Worm (Caenorhabditis elegans) whole organism, L1 larva: ENCODE results near the gene ads-1.

Experiments
- C04F5.9 ChIP-seq: sonication (generic microtip); optimal IDR thresholded peaks from 2 replicates; lab custom pipeline; 2016; ENCODE audit warnings: missing genetic modification characterization, missing compliant biosample characterization
- F16B12.6 ChIP-seq: fragments of 150-350 bp; optimal IDR thresholded peaks from 2 replicates; lab custom pipeline; 2014; ENCODE audit warnings: missing biosample characterization, missing genetic modification characterization
- alr-1 ChIP-seq: fragments of 200-800 bp; sonication (Bioruptor generic); optimal IDR thresholded peaks from 2 replicates; lab custom pipeline; 2018; ENCODE audit warnings: borderline replicate concordance, mild to moderate bottlenecking, missing genetic modification characterization, missing compliant biosample characterization
- ceh-63 ChIP-seq: fragments of 200-800 bp; sonication (Bioruptor generic); optimal IDR thresholded peaks from 2 replicates; lab custom pipeline; 2018; ENCODE audit warnings: mild to moderate bottlenecking, missing genetic modification characterization, missing compliant biosample characterization
- ceh-8 ChIP-seq: fragments of 200-800 bp; sonication (Bioruptor generic); optimal IDR thresholded peaks from 2 replicates; lab custom pipeline; 2018; ENCODE audit warnings: mild to moderate bottlenecking, missing genetic modification characterization, moderate library complexity, missing compliant biosample characterization
- ces-1 ChIP-seq: fragments of 150-350 bp; optimal IDR thresholded peaks from 2 replicates; lab custom pipeline; 2014; ENCODE audit warnings: missing biosample characterization, missing genetic modification reagents, missing genetic modification characterization
- dpl-1 ChIP-seq, 3 experiments: fragments of 150-350 bp in 2 of 3; sonication (generic microtip) in 1 of 3; optimal IDR thresholded peaks; 2 replicates each; lab custom pipeline; 2014 to 2017; ENCODE audit warnings: missing biosample characterization in 3 of 3, missing genetic modification characterization in 3 of 3, missing genetic modification reagents in 3 of 3
- efl-1 ChIP-seq, 4 experiments: fragments of 150-350 bp; optimal IDR thresholded peaks in 3 of 4; peaks in 1 of 4; 1 replicate in 1 of 4; 2 replicates in 3 of 4; lab custom pipeline; 2014; ENCODE audit warnings: missing biosample characterization in 2 of 4, missing genetic modification characterization in 2 of 4, missing genetic modification reagents in 2 of 4
- egl-13 ChIP-seq: sonication (generic microtip); optimal IDR thresholded peaks from 2 replicates; lab custom pipeline; 2016; ENCODE audit warnings: missing genotype, missing genetic modification reagents, missing genetic modification characterization, missing compliant biosample characterization
- elt-2 ChIP-seq: sonication (generic microtip); optimal IDR thresholded peaks from 2 replicates; lab custom pipeline; 2016; ENCODE audit warnings: missing genetic modification characterization, mild to moderate bottlenecking, inconsistent platforms, missing compliant biosample characterization, missing genetic modification reagents
- grh-1 ChIP-seq: fragments of 200-800 bp; sonication (Bioruptor generic); IDR thresholded peaks from 2 replicates; pipeline ENCODE4 v1.3.6; 2022; ENCODE audit warnings: missing genetic modification reagents, missing genetic modification characterization, missing compliant biosample characterization
- hlh-17 ChIP-seq: fragments of 200-800 bp; sonication (Bioruptor generic); optimal IDR thresholded peaks from 2 replicates; lab custom pipeline; 2018; ENCODE audit warnings: missing genetic modification characterization, mild to moderate bottlenecking, missing compliant biosample characterization, moderate library complexity, borderline replicate concordance
- hlh-4 ChIP-seq: sonication (generic microtip); optimal IDR thresholded peaks from 2 replicates; lab custom pipeline; 2016; ENCODE audit warnings: mild to moderate bottlenecking, missing genetic modification characterization, missing compliant biosample characterization
- hpl-2 ChIP-seq: fragments of 150-350 bp; optimal IDR thresholded peaks from 2 replicates; lab custom pipeline; 2014; ENCODE audit warnings: missing biosample characterization, missing genetic modification reagents, missing genetic modification characterization
- isw-1 ChIP-seq: fragments of 200-800 bp; sonication (Bioruptor generic); IDR thresholded peaks from 2 replicates; pipeline ENCODE4 v1.3.6; 2022; ENCODE audit warnings: missing genetic modification characterization, missing compliant biosample characterization
- jun-1 ChIP-seq: fragments of 150-350 bp; optimal IDR thresholded peaks from 2 replicates; lab custom pipeline; 2014; ENCODE audit warnings: missing biosample characterization, missing genetic modification reagents, missing genetic modification characterization
- lin-14 ChIP-seq: fragments of 200-800 bp; sonication (Bioruptor generic); optimal IDR thresholded peaks from 2 replicates; lab custom pipeline; 2018; ENCODE audit warnings: mild to moderate bottlenecking, missing genetic modification characterization, moderate library complexity, missing compliant biosample characterization
- lin-15B ChIP-seq: fragments of 150-350 bp; sonication (generic microtip); optimal IDR thresholded peaks from 3 replicates; lab custom pipeline; 2014; ENCODE audit warnings: missing biosample characterization, missing genetic modification characterization
- lin-35 ChIP-seq, 2 experiments: fragments of 150-350 bp; optimal IDR thresholded peaks; 2 replicates each; lab custom pipeline; 2014; ENCODE audit warnings: missing biosample characterization in 2 of 2, missing genetic modification characterization in 2 of 2, missing genetic modification reagents in 2 of 2
- mab-9 ChIP-seq: fragments of 200-800 bp; sonication (Bioruptor generic); IDR thresholded peaks from 2 replicates; pipeline ENCODE4 v1.3.6; 2022; ENCODE audit warnings: missing genetic modification reagents, missing genetic modification characterization, missing compliant biosample characterization
- mdl-1 ChIP-seq, 2 experiments: fragments of 150-350 bp; optimal IDR thresholded peaks; 2 replicates each; lab custom pipeline; 2014 to 2017; ENCODE audit warnings: missing biosample characterization in 2 of 2, missing genetic modification characterization in 2 of 2, inconsistent platforms in 1 of 2
- mep-1 ChIP-seq: fragments of 150-350 bp; optimal IDR thresholded peaks from 2 replicates; lab custom pipeline; 2014; ENCODE audit warnings: missing biosample characterization, missing genetic modification characterization
- nhr-12 ChIP-seq: sonication (generic microtip); optimal IDR thresholded peaks from 2 replicates; lab custom pipeline; 2017; ENCODE audit warnings: missing biosample characterization, missing genetic modification characterization
- nhr-19 ChIP-seq: fragments of 200-800 bp; sonication (Bioruptor generic); conservative IDR thresholded peaks from 2 replicates; pipeline ENCODE4 v1.3.6; 2022; ENCODE audit warnings: missing genetic modification characterization, missing compliant biosample characterization
- nhr-28 ChIP-seq: fragments of 150-350 bp; optimal IDR thresholded peaks from 2 replicates; lab custom pipeline; 2014; ENCODE audit warnings: missing biosample characterization, missing genetic modification characterization
- nhr-76 ChIP-seq: sonication (generic microtip); optimal IDR thresholded peaks from 2 replicates; lab custom pipeline; 2017; ENCODE audit warnings: missing biosample characterization, missing genetic modification characterization
- nhr-84 ChIP-seq: sonication (generic microtip); optimal IDR thresholded peaks from 2 replicates; lab custom pipeline; 2017; ENCODE audit warnings: missing biosample characterization, missing genetic modification characterization
- nhr-85 ChIP-seq: sonication (generic microtip); peaks from one replicate; lab custom pipeline; 2016; ENCODE audit warnings: missing genetic modification characterization, inconsistent platforms, missing compliant biosample characterization
- nhr-90 ChIP-seq: sonication (generic microtip); optimal IDR thresholded peaks from 2 replicates; lab custom pipeline; 2016; ENCODE audit warnings: mild to moderate bottlenecking, missing genetic modification characterization, missing compliant biosample characterization; ENCODE audit not compliant: poor library complexity
- snu-23 ChIP-seq: sonication (generic microtip); optimal IDR thresholded peaks from 2 replicates; lab custom pipeline; 2016; ENCODE audit warnings: missing genetic modification characterization, missing compliant biosample characterization
- sox-4 ChIP-seq: sonication (generic microtip); optimal IDR thresholded peaks from 2 replicates; lab custom pipeline; 2016; ENCODE audit warnings: missing genetic modification characterization, missing compliant biosample characterization
- tlp-1 ChIP-seq: fragments of 150-350 bp; optimal IDR thresholded peaks from 2 replicates; lab custom pipeline; 2014; ENCODE audit warnings: missing biosample characterization, missing genetic modification characterization
- unc-130 ChIP-seq: fragments of 150-350 bp; optimal IDR thresholded peaks from 2 replicates; lab custom pipeline; 2017; ENCODE audit warnings: missing biosample characterization, missing genetic modification characterization, inconsistent platforms
- unc-30 ChIP-seq: sonication (generic microtip); optimal IDR thresholded peaks from 2 replicates; lab custom pipeline; 2017; ENCODE audit warnings: missing biosample characterization, missing genetic modification characterization
- unc-62 ChIP-seq: fragments of 150-350 bp; optimal IDR thresholded peaks from 2 replicates; lab custom pipeline; 2014; ENCODE audit warnings: missing biosample characterization, missing genetic modification reagents, missing genetic modification characterization
- vab-15 ChIP-seq: sonication (generic microtip); optimal IDR thresholded peaks from 2 replicates; lab custom pipeline; 2017; ENCODE audit warnings: missing genotype, mild to moderate bottlenecking, missing genetic modification characterization, missing compliant biosample characterization
- ztf-11 ChIP-seq, 2 experiments: sonication (generic microtip); optimal IDR thresholded peaks; 2 replicates each; lab custom pipeline; 2016 to 2017; ENCODE audit warnings: missing genetic modification characterization in 2 of 2, missing biosample characterization in 1 of 2, missing compliant biosample characterization in 1 of 2

Gene ads-1

DNA sequence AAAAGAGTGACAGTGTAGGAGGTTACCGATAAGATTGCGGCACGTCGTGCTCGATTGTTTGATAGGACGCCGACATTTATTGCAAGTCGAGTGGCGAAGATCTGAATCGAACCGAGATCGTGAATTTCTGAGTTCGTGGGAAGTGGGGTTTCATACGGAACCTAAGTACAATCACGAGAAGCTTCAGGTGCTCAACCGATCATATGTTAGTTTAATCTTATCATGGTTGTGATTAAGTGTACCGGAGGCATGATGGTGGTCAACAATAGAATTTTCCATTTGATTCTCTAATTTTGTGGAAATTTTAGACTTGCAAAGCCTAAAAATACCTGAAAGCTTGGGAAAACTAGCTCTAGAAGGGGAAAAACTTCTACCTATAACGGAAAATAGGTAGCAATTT is at the start of gene ads-1:
Gene ads-1 (minus strand): TSS at position 101 of the 400 bp plus-strand sequence.
- TF ChIP-seq hlh-4 (tag; lab: Kevin White, UChicago) = no peak
- no peak for TF ChIP-seq egl-13 (tag; lab: Kevin White, UChicago)
- TF ChIP-seq mep-1 = no peak
- TF ChIP-seq hpl-2 (GFP tag; lab: Kevin White, UChicago) = no peak
- no peak for TF ChIP-seq grh-1 (GFP tag; lab: Robert Waterston, UW)
- TF ChIP-seq jun-1 (tag; lab: Kevin White, UChicago) = no peak
- no peak for TF ChIP-seq nhr-12 (tag; lab: Kevin White, UChicago)
- TF ChIP-seq ztf-11 (tag; optimal IDR thresholded peaks at IDR 0.05; lab: Kevin White, UChicago) = no peak

ce11 chrIII:347351-347750 is 49.0 kb upstream of the ads-1 start:
- no peak for TF ChIP-seq vab-15
- no peak for TF ChIP-seq unc-62 (GFP tag; lab: Kevin White, UChicago)
- no peak for TF ChIP-seq ztf-11 (tag; optimal IDR thresholded peaks at IDR 0.05; lab: Kevin White, UChicago)
- TF ChIP-seq nhr-28 = no peak
- TF ChIP-seq dpl-1 (GFP tag; optimal IDR thresholded peaks at IDR 0.05; lab: Kevin White, UChicago) = no peak
- TF ChIP-seq sox-4 (tag; lab: Kevin White, UChicago) = no peak
- no peak for TF ChIP-seq nhr-85 (tag; lab: Kevin White, UChicago)
- TF ChIP-seq elt-2 (tag; lab: Kevin White, UChicago) = no peak
- TF ChIP-seq nhr-90 = no peak
- TF ChIP-seq unc-30 (tag; lab: Kevin White, UChicago) = no peak
- TF ChIP-seq ceh-8 (GFP tag; lab: Kevin White, UChicago) = no peak
- no peak for TF ChIP-seq nhr-19
- TF ChIP-seq ceh-63 = no peak
- no peak for TF ChIP-seq lin-14 (GFP tag; lab: Kevin White, UChicago)

- TF ChIP-seq nhr-85 (tag; lab: Kevin White, UChicago) = no peak
- TF ChIP-seq nhr-76 (tag; lab: Kevin White, UChicago) = no peak
- TF ChIP-seq egl-13 (tag; lab: Kevin White, UChicago) = no peak
- no peak for TF ChIP-seq efl-1 (optimal IDR thresholded peaks at IDR 0.05; lab: Kevin White, UChicago)
- no peak for TF ChIP-seq efl-1 (GFP tag; optimal IDR thresholded peaks at IDR 0.05 in 1 of 2; lab: Kevin White, UChicago)
- TF ChIP-seq hlh-17 (GFP tag; lab: Kevin White, UChicago) = no peak
- no peak for TF ChIP-seq ces-1 (GFP tag; lab: Kevin White, UChicago)
- no peak for TF ChIP-seq mdl-1 (tag; optimal IDR thresholded peaks at IDR 0.05; lab: Kevin White, UChicago)
- TF ChIP-seq F16B12.6 (tag; lab: Kevin White, UChicago) = no peak
- TF ChIP-seq mab-9 = no peak
- TF ChIP-seq nhr-84 = no peak
- no peak for TF ChIP-seq lin-35 (GFP tag; optimal IDR thresholded peaks at IDR 0.05; lab: Kevin White, UChicago)
- TF ChIP-seq lin-15B (tag; lab: Kevin White, UChicago) = no peak
- no peak for TF ChIP-seq snu-23 (GFP tag; lab: Kevin White, UChicago)
- TF ChIP-seq C04F5.9 (tag; lab: Kevin White, UChicago) = no peak
- no peak for TF ChIP-seq tlp-1 (tag; lab: Kevin White, UChicago)
- no peak for TF ChIP-seq isw-1 (GFP tag; lab: Robert Waterston, UW)
- TF ChIP-seq alr-1 (tag; lab: Kevin White, UChicago) = no peak
- TF ChIP-seq unc-130 = no peak
These were observed 48.6 kb upstream of the ads-1 start for ce11 chrIII:346942-347341.

ce11 chrIII:345503-345902 is 47.1 kb upstream of the ads-1 start:
- peak; percentile 47 for TF ChIP-seq ceh-63
- TF ChIP-seq jun-1 (tag; lab: Kevin White, UChicago) = no peak
